Worm (Caenorhabditis elegans) whole organism, young adult: ENCODE measurements around the gene W02F12.4.

Experiments used
- B0261.1 ChIP-seq: sonication (generic microtip); optimal IDR thresholded peaks from 2 replicates; lab custom pipeline; 2016; ENCODE audit warnings: mild to moderate bottlenecking, missing genetic modification characterization, moderate library complexity, missing compliant biosample characterization
- B0336.3 ChIP-seq: fragments of 200-800 bp; sonication (Bioruptor generic); IDR thresholded peaks from 2 replicates; pipeline ENCODE4 v1.3.6; 2022; ENCODE audit warnings: missing genetic modification characterization, missing compliant biosample characterization
- D2030.7 ChIP-seq: fragments of 200-800 bp; sonication (Bioruptor generic); IDR thresholded peaks from 2 replicates; pipeline ENCODE4 v1.3.6; 2022; ENCODE audit warnings: missing genetic modification reagents, missing genetic modification characterization, missing compliant biosample characterization
- F39B2.1 ChIP-seq: fragments of 200-800 bp; sonication (Bioruptor generic); IDR thresholded peaks from 2 replicates; pipeline ENCODE4 v1.3.6; 2022; ENCODE audit warnings: missing genetic modification reagents, missing genetic modification characterization, missing compliant biosample characterization
- F49E8.2 ChIP-seq: sonication (generic microtip); optimal IDR thresholded peaks from 3 replicates; lab custom pipeline; 2017; ENCODE audit warnings: missing genetic modification characterization, mild to moderate bottlenecking, missing compliant biosample characterization, antibody characterized with exemption, moderate library complexity; ENCODE audit not compliant: insufficient read depth
- F57C9.4 ChIP-seq: sonication (generic microtip); optimal IDR thresholded peaks from 2 replicates; lab custom pipeline; 2017; ENCODE audit warnings: mild to moderate bottlenecking, missing genetic modification characterization, missing compliant biosample characterization
- K11D2.4 ChIP-seq: fragments of 200-800 bp; sonication (Bioruptor generic); IDR thresholded peaks from 2 replicates; pipeline ENCODE4 v1.3.6; 2022; ENCODE audit warnings: missing genetic modification reagents, missing genetic modification characterization, missing compliant biosample characterization
- Y53F4B.3 ChIP-seq: fragments of 200-800 bp; sonication (Bioruptor generic); IDR thresholded peaks from 2 replicates; pipeline ENCODE4 v1.3.6; 2022; ENCODE audit warnings: missing genetic modification reagents, missing genetic modification characterization, missing compliant biosample characterization
- akir-1 ChIP-seq: fragments of 200-800 bp; sonication (Bioruptor generic); optimal IDR thresholded peaks from 2 replicates; lab custom pipeline; 2018; ENCODE audit warnings: mild to moderate bottlenecking, missing genetic modification characterization, moderate library complexity, missing compliant biosample characterization
- aptf-3 ChIP-seq: fragments of 200-800 bp; sonication (Bioruptor generic); IDR thresholded peaks from 2 replicates; pipeline ENCODE4 v1.3.6; 2022; ENCODE audit warnings: missing genetic modification characterization, missing compliant biosample characterization
- attf-5 ChIP-seq: fragments of 200-800 bp; sonication (Bioruptor generic); optimal IDR thresholded peaks from 2 replicates; lab custom pipeline; 2018; ENCODE audit warnings: mild to moderate bottlenecking, missing genetic modification characterization, missing compliant biosample characterization
- bed-1 ChIP-seq: fragments of 200-800 bp; sonication (Bioruptor generic); IDR thresholded peaks from 2 replicates; pipeline ENCODE4 v1.3.6; 2022; ENCODE audit warnings: missing genetic modification reagents, missing genetic modification characterization, missing compliant biosample characterization
- bed-2 ChIP-seq: fragments of 200-800 bp; sonication (Bioruptor generic); IDR thresholded peaks from 2 replicates; pipeline ENCODE4 v1.3.6; 2022; ENCODE audit warnings: missing genetic modification reagents, missing genetic modification characterization, missing compliant biosample characterization
- cebp-1 ChIP-seq, 2 experiments: fragments of 200-800 bp in 1 of 2; sonication (Bioruptor generic) in 1 of 2; sonication (generic microtip) in 1 of 2; IDR thresholded peaks in 1 of 2; optimal IDR thresholded peaks in 1 of 2; 2 replicates each; pipeline versions ENCODE4 v1.3.6 to Lab custom; 2017 to 2022; ENCODE audit warnings: missing compliant biosample characterization in 2 of 2, missing genetic modification characterization in 2 of 2, mild to moderate bottlenecking in 1 of 2, missing genetic modification reagents in 1 of 2, moderate library complexity in 1 of 2
- ceh-27 ChIP-seq: fragments of 200-800 bp; sonication (Bioruptor generic); optimal IDR thresholded peaks from 2 replicates; lab custom pipeline; 2018; ENCODE audit warnings: mild to moderate bottlenecking, missing genetic modification characterization, moderate library complexity, missing compliant biosample characterization
- ceh-40 ChIP-seq: fragments of 200-800 bp; sonication (Bioruptor generic); IDR thresholded peaks from 2 replicates; pipeline ENCODE4 v1.3.6; 2022; ENCODE audit warnings: missing genetic modification characterization, missing compliant biosample characterization
- chd-7 ChIP-seq: sonication (generic microtip); optimal IDR thresholded peaks from 2 replicates; lab custom pipeline; 2016; ENCODE audit warnings: mild to moderate bottlenecking, missing genetic modification characterization, moderate library complexity, missing compliant biosample characterization
- dox-1 ChIP-seq: fragments of 200-800 bp; sonication (Bioruptor generic); IDR thresholded peaks from 2 replicates; pipeline ENCODE4 v1.3.6; 2022; ENCODE audit warnings: missing genetic modification reagents, missing genetic modification characterization, missing compliant biosample characterization
- dpl-1 ChIP-seq: fragments of 150-350 bp; optimal IDR thresholded peaks from 2 replicates; lab custom pipeline; 2014; ENCODE audit warnings: missing biosample characterization, missing genetic modification reagents, missing genetic modification characterization
- egl-44 ChIP-seq: fragments of 200-800 bp; sonication (Bioruptor generic); IDR thresholded peaks from 2 replicates; pipeline ENCODE4 v1.3.6; 2022; ENCODE audit warnings: missing genetic modification reagents, missing genetic modification characterization, missing compliant biosample characterization
- egrh-3 ChIP-seq: fragments of 200-800 bp; sonication (Bioruptor generic); IDR thresholded peaks from 2 replicates; pipeline ENCODE4 v1.3.6; 2022; ENCODE audit warnings: missing genetic modification reagents, missing genetic modification characterization, missing compliant biosample characterization
- ekl-4 ChIP-seq: fragments of 200-800 bp; sonication (Bioruptor generic); IDR thresholded peaks from 2 replicates; pipeline ENCODE4 v1.3.6; 2022; ENCODE audit warnings: missing genetic modification reagents, missing genetic modification characterization, missing compliant biosample characterization
- him-1 ChIP-seq: sonication (generic microtip); optimal IDR thresholded peaks from 2 replicates; lab custom pipeline; 2016; ENCODE audit warnings: missing genotype, missing genetic modification reagents, missing genetic modification characterization, missing compliant biosample characterization
- hmg-1.2 ChIP-seq: fragments of 200-800 bp; sonication (Bioruptor generic); IDR thresholded peaks from 2 replicates; pipeline ENCODE4 v1.3.6; 2022; ENCODE audit warnings: missing genetic modification reagents, missing genetic modification characterization, missing compliant biosample characterization
- hrde-1 ChIP-seq: sonication (generic microtip); optimal IDR thresholded peaks from 2 replicates; lab custom pipeline; 2016; ENCODE audit warnings: missing genetic modification characterization, mild to moderate bottlenecking, missing compliant biosample characterization, moderate library complexity, missing genotype, missing genetic modification reagents, borderline replicate concordance
- madf-8 ChIP-seq: fragments of 200-800 bp; sonication (Bioruptor generic); conservative IDR thresholded peaks from 2 replicates; pipeline ENCODE4 v1.3.6; 2022; ENCODE audit warnings: missing genetic modification reagents, missing genetic modification characterization, missing compliant biosample characterization
- nhr-80 ChIP-seq: sonication (generic microtip); optimal IDR thresholded peaks from 2 replicates; lab custom pipeline; 2016; ENCODE audit warnings: missing genetic modification characterization, missing compliant biosample characterization
- pbrm-1 ChIP-seq: fragments of 200-800 bp; sonication (Bioruptor generic); IDR thresholded peaks from 2 replicates; pipeline ENCODE4 v1.3.6; 2022; ENCODE audit warnings: missing genetic modification reagents, missing genetic modification characterization, missing compliant biosample characterization
- pha-4 ChIP-seq: fragments of 150-350 bp; sonication (generic microtip); optimal IDR thresholded peaks from 2 replicates; lab custom pipeline; 2014; ENCODE audit warnings: missing biosample characterization, missing genetic modification reagents, missing genetic modification characterization
- snpc-1.1 ChIP-seq: sonication (generic microtip); optimal IDR thresholded peaks from 2 replicates; lab custom pipeline; 2017; ENCODE audit warnings: missing genetic modification characterization, mild to moderate bottlenecking, missing compliant biosample characterization, antibody characterized with exemption, moderate library complexity, missing genotype, missing genetic modification reagents; ENCODE audit not compliant: insufficient read depth
- snpc-3.4 ChIP-seq: sonication (generic microtip); optimal IDR thresholded peaks from 2 replicates; lab custom pipeline; 2017; ENCODE audit warnings: missing genetic modification characterization, mild to moderate bottlenecking, missing compliant biosample characterization, antibody characterized with exemption, moderate library complexity, missing genotype, missing genetic modification reagents
- snpc-4 ChIP-seq, 5 experiments: fragments of 150-350 bp in 1 of 5; sonication (generic microtip) in 4 of 5; optimal IDR thresholded peaks; 2 replicates each; lab custom pipeline; 2014 to 2018; ENCODE audit warnings: missing genetic modification characterization in 5 of 5, missing biosample characterization in 3 of 5, antibody characterized with exemption in 2 of 5, mild to moderate bottlenecking in 2 of 5, missing compliant biosample characterization in 2 of 5, missing genotype in 2 of 5, moderate library complexity in 2 of 5, missing genetic modification reagents in 1 of 5
- somi-1 ChIP-seq: fragments of 200-800 bp; sonication (Bioruptor generic); optimal IDR thresholded peaks from 2 replicates; lab custom pipeline; 2018; ENCODE audit warnings: mild to moderate bottlenecking, missing genetic modification characterization, missing compliant biosample characterization
- xnd-1 ChIP-seq: sonication (generic microtip); optimal IDR thresholded peaks from 2 replicates; lab custom pipeline; 2016; ENCODE audit warnings: missing genotype, missing genetic modification reagents, missing genetic modification characterization, missing compliant biosample characterization
- zfh-2 ChIP-seq: fragments of 200-800 bp; sonication (Bioruptor generic); conservative IDR thresholded peaks from 2 replicates; pipeline ENCODE4 v1.3.6; 2022; ENCODE audit warnings: missing genetic modification reagents, missing genetic modification characterization, missing compliant biosample characterization
- ztf-3 ChIP-seq: fragments of 200-800 bp; sonication (Bioruptor generic); optimal IDR thresholded peaks from 2 replicates; lab custom pipeline; 2018; ENCODE audit warnings: mild to moderate bottlenecking, missing genetic modification characterization, missing compliant biosample characterization
- ztf-6 ChIP-seq: fragments of 200-800 bp; sonication (Bioruptor generic); IDR thresholded peaks from 2 replicates; pipeline ENCODE4 v1.3.6; 2022; ENCODE audit warnings: missing genetic modification reagents, missing genetic modification characterization, missing compliant biosample characterization

The W02F12.4 gene

ce11 chrV:6658765-6659164 is 48.0 kb downstream of the W02F12.4 start (continued):
- TF ChIP-seq egrh-3 (0 out of 2 replicates have a peak, but pooled peaks have one; percentile 12), xnd-1 (no peak), zfh-2 (peak; percentile 91), F39B2.1 (no peak), aptf-3 (GFP tag; lab: Robert Waterston, UW) (no peak), dox-1 (GFP tag; lab: Robert Waterston, UW) (peak; percentile 31; the same call in 1 of the 2 replicates), bed-2 (no peak), him-1 (tag; lab: Kevin White, UChicago) (no peak), egl-44 (GFP tag; lab: Robert Waterston, UW) (0 out of 2 replicates have a peak, but pooled peaks have one; percentile 21), somi-1 (peak; percentile 11), madf-8 (GFP tag; lab: Robert Waterston, UW) (no peak), ceh-40 (GFP tag; lab: Robert Waterston, UW) (no peak)

- TF ChIP-seq ztf-6 (GFP tag; lab: Robert Waterston, UW) (no peak), cebp-1 (GFP tag; IDR thresholded peaks at IDR 0.05; lab: Robert Waterston, UW) (peak; percentile 78), cebp-1 (tag; optimal IDR thresholded peaks at IDR 0.05; lab: Kevin White, UChicago) (peak; percentile 81), ztf-3 (GFP tag; lab: Kevin White, UChicago) (no peak), B0261.1 (no peak), nhr-80 (tag; lab: Kevin White, UChicago) (peak; percentile 12), chd-7 (tag; lab: Kevin White, UChicago) (no peak), snpc-1.1 (tag; lab: Kevin White, UChicago) (peak; percentile 87), attf-5 (GFP tag; lab: Kevin White, UChicago) (peak; percentile 42), ceh-40 (GFP tag; lab: Robert Waterston, UW) (no peak), pha-4 (no peak), hmg-1.2 (peak; percentile 49), ceh-27 (GFP tag; lab: Kevin White, UChicago) (no peak), snpc-3.4 (tag; lab: Kevin White, UChicago) (peak; percentile 56), Y53F4B.3 (GFP tag; lab: Robert Waterston, UW) (no peak), hrde-1 (tag; lab: Kevin White, UChicago) (no peak), D2030.7 (GFP tag; lab: Robert Waterston, UW) (no peak), ekl-4 (no peak), K11D2.4 (GFP tag; lab: Robert Waterston, UW) (no peak), pbrm-1 (GFP tag; lab: Robert Waterston, UW) (0 out of 2 replicates have a peak, but pooled peaks have one; percentile 7), F57C9.4 (tag; lab: Kevin White, UChicago) (no peak), F49E8.2 (tag; lab: Kevin White, UChicago) (no peak), akir-1 (no peak), xnd-1 (peak; percentile 22), bed-2 (no peak), B0336.3 (no peak), egrh-3 (no peak), bed-1 (GFP tag; lab: Robert Waterston, UW) (no peak), dpl-1 (GFP tag; lab: Kevin White, UChicago) (no peak), snpc-4 (GFP tag; optimal IDR thresholded peaks at IDR 0.05; lab: Kevin White, UChicago) (peak; percentile 87), snpc-4 (tag; optimal IDR thresholded peaks at IDR 0.05; lab: Kevin White, UChicago) (peak in 3 of 4 experiments; percentile 85 to 97 (median 94))
Observed at ce11 chrV:6657532-6658259, 49.0 kb downstream of the W02F12.4 start.
